Fruit fly (Drosophila melanogaster) whole organism: ENCODE measurements around the gene lgs.

ENCODE experiments used
- pan ChIP-seq: fragments of >200 bp; optimal IDR thresholded peaks from 2 replicates; lab custom pipeline; 2017
- psq ChIP-seq: fragments of >200 bp; optimal IDR thresholded peaks from 2 replicates; lab custom pipeline; 2017
- usp ChIP-seq: fragments of >200 bp; optimal IDR thresholded peaks from 2 replicates; lab custom pipeline; 2017; ENCODE audit warnings: missing biosample characterization, missing genetic modification characterization, mixed read lengths

- TF ChIP-seq psq (lab: Kevin White, UChicago): no peak
- TF ChIP-seq usp (GFP tag; lab: Kevin White, UChicago): no peak
- no peak for TF ChIP-seq pan (lab: Kevin White, UChicago)
Observed at dm6 chr4:483646-484045, 39.9 kb upstream of the lgs start.
